ENCODE assay signal across 5 worm cellular contexts in the genomic region with DNA sequence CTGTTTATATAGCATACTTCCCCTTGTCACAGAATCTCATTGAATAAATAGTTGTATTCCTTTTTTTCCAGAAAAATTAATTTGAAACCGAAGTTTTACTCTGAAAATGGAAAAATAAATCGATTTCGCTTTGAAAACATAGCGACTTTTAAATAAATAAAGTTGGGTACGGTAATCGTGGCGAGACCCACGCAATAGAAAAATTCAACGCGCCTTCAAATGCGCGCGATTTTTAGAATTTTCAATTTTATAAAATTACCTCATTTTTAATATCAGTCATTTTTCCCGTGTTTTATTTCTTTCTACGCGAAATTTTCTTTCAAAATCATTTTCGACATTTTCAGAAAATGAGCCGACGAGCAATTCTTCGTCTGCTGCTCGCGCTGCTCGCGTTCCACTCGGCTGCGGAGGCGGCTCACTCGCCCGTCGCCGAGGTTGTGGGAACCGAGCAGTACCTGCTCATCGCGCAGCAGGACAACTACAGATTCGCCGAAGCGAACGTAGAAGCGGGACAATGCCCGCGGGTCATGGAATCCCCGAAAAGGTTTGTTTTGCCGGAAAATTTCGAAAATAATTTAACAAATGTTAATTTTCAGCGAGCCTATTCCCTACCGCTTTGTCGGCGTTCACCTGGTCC.
TF ChIP-seq lines count a peak whose summit lies in the region.

F13D12.5 (plus strand) TSS at position 345 of the 637 bp plus-strand sequence.

TF ChIP-seq in whole organism, L1 larva, 84 proteins besides CTCF, POLR2A, EP300 and RAD21:
- TF ChIP-seq ceh-88 (GFP tag; IDR thresholded peaks at IDR 0.05; lab: Robert Waterston, UW) (no peak), nhr-71 (tag; optimal IDR thresholded peaks at IDR 0.05; lab: Kevin White, UChicago) (peak; percentile 30)

TF ChIP-seq in whole organism, L2 larva, 48 proteins besides CTCF, POLR2A, EP300 and RAD21:
- TF ChIP-seq peb-1 (tag; optimal IDR thresholded peaks at IDR 0.05; lab: Kevin White, UChicago) (no peak), nhr-25 (tag; optimal IDR thresholded peaks at IDR 0.05; lab: Kevin White, UChicago) (no peak), ztf-4 (tag; optimal IDR thresholded peaks at IDR 0.05; lab: Kevin White, UChicago) (peak; percentile 38), aly-2 (tag; optimal IDR thresholded peaks at IDR 0.05; lab: Kevin White, UChicago) (no peak), lin-39 (tag; optimal IDR thresholded peaks at IDR 0.05; lab: Kevin White, UChicago) (no peak), elt-1 (tag; optimal IDR thresholded peaks at IDR 0.05; lab: Kevin White, UChicago) (no peak)

TF ChIP-seq in whole organism, L4 larva, 104 proteins besides CTCF, POLR2A, EP300 and RAD21 (continues in another document):
- TF ChIP-seq madf-5 (GFP tag; IDR thresholded peaks at IDR 0.05; lab: Robert Waterston, UW): no peak
- TF ChIP-seq tra-1 (GFP tag; IDR thresholded peaks at IDR 0.05; lab: Robert Waterston, UW): 0 out of 2 replicates have a peak, but pooled peaks have one; percentile 11
- TF ChIP-seq egl-43 (GFP tag; IDR thresholded peaks at IDR 0.05; lab: Robert Waterston, UW): 0 out of 2 replicates have a peak, but pooled peaks have one; percentile 46
- TF ChIP-seq dmd-8 (GFP tag; IDR thresholded peaks at IDR 0.05; lab: Robert Waterston, UW): no peak
- no peak for TF ChIP-seq lir-3 (tag; optimal IDR thresholded peaks at IDR 0.05; lab: Kevin White, UChicago)
- no peak for TF ChIP-seq D1046.2 (GFP tag; IDR thresholded peaks at IDR 0.05; lab: Robert Waterston, UW)
- no peak for TF ChIP-seq dpl-1 (GFP tag; optimal IDR thresholded peaks at IDR 0.05; lab: Kevin White, UChicago)
- 0 out of 2 replicates have a peak, but pooled peaks have one; percentile 40 for TF ChIP-seq zfp-3 (GFP tag; conservative IDR thresholded peaks at IDR 0.05; lab: Robert Waterston, UW)
- peak; percentile 40; the same call in 1 of the 2 replicates for TF ChIP-seq lin-38 (GFP tag; IDR thresholded peaks at IDR 0.05; lab: Robert Waterston, UW)
- peak in 1 of 2 experiments; percentile 51 for TF ChIP-seq lsy-2 (tag; optimal IDR thresholded peaks at IDR 0.05; lab: Kevin White, UChicago)
- no peak for TF ChIP-seq aly-2 (tag; optimal IDR thresholded peaks at IDR 0.05; lab: Kevin White, UChicago)
- TF ChIP-seq ztf-7 (tag; optimal IDR thresholded peaks at IDR 0.05; lab: Kevin White, UChicago): no peak
- TF ChIP-seq hlh-30 (tag; optimal IDR thresholded peaks at IDR 0.05; lab: Kevin White, UChicago; ENCODE audit: insufficient read depth): no peak
- no peak for TF ChIP-seq tag-97 (GFP tag; IDR thresholded peaks at IDR 0.05; lab: Robert Waterston, UW)
- no peak for TF ChIP-seq Y5F2A.4 (GFP tag; optimal IDR thresholded peaks at IDR 0.05; lab: Kevin White, UChicago)
- peak; percentile 10 for TF ChIP-seq rbr-2 (tag; optimal IDR thresholded peaks at IDR 0.05; lab: Kevin White, UChicago)
- TF ChIP-seq ama-1 (optimal IDR thresholded peaks at IDR 0.05; lab: Kevin White, UChicago): no peak
- TF ChIP-seq dve-1 (tag; optimal IDR thresholded peaks at IDR 0.05; lab: Kevin White, UChicago; ENCODE audit: insufficient read depth): no peak
- no peak for TF ChIP-seq F44E2.7 (GFP tag; IDR thresholded peaks at IDR 0.05; lab: Robert Waterston, UW)
- TF ChIP-seq Y48G9A.11 (GFP tag; IDR thresholded peaks at IDR 0.05; lab: Robert Waterston, UW): peak; percentile 71; the same call in 1 of the 2 replicates
- TF ChIP-seq aha-1 (tag; lab: Kevin White, UChicago): peak; percentile 41
- TF ChIP-seq lin-13 (GFP tag; optimal IDR thresholded peaks at IDR 0.05; lab: Kevin White, UChicago): no peak
- no peak for TF ChIP-seq unc-39 (tag; optimal IDR thresholded peaks at IDR 0.05; lab: Kevin White, UChicago)
- TF ChIP-seq lin-39 (tag; optimal IDR thresholded peaks at IDR 0.05; lab: Kevin White, UChicago): no peak
- TF ChIP-seq zfp-2 (tag; optimal IDR thresholded peaks at IDR 0.05; lab: Kevin White, UChicago): no peak

TF ChIP-seq in whole organism, early embryonic, 17 proteins besides CTCF, POLR2A, EP300 and RAD21:
- TF ChIP-seq ets-7 (tag; optimal IDR thresholded peaks at IDR 0.05; lab: Kevin White, UChicago) (no peak), hnd-1 (tag; optimal IDR thresholded peaks at IDR 0.05; lab: Kevin White, UChicago) (no peak), hmbx-1 (tag; optimal IDR thresholded peaks at IDR 0.05; lab: Kevin White, UChicago) (no peak), tra-4 (tag; optimal IDR thresholded peaks at IDR 0.05; lab: Kevin White, UChicago) (peak; percentile 1)

TF ChIP-seq in whole organism, young adult, 124 proteins besides CTCF, POLR2A, EP300 and RAD21 (continues in another document):
- TF ChIP-seq efl-1 (GFP tag; optimal IDR thresholded peaks at IDR 0.05; lab: Kevin White, UChicago) (peak; percentile 88), akir-1 (GFP tag; optimal IDR thresholded peaks at IDR 0.05; lab: Kevin White, UChicago) (no peak), snpc-4 (GFP tag; optimal IDR thresholded peaks at IDR 0.05; lab: Kevin White, UChicago) (no peak), snpc-4 (tag; optimal IDR thresholded peaks at IDR 0.05; lab: Kevin White, UChicago) (peak in 1 of 4 experiments; percentile 1), snpc-1.1 (tag; optimal IDR thresholded peaks at IDR 0.05; lab: Kevin White, UChicago; ENCODE audit: insufficient read depth) (peak; percentile 38), mes-4 (tag; optimal IDR thresholded peaks at IDR 0.05; lab: Kevin White, UChicago) (no peak), F33H1.4 (GFP tag; IDR thresholded peaks at IDR 0.05; lab: Robert Waterston, UW) (peak; percentile 95), athp-1 (tag; optimal IDR thresholded peaks at IDR 0.05; lab: Kevin White, UChicago) (peak; percentile 32), F10E7.11 (tag; optimal IDR thresholded peaks at IDR 0.05; lab: Kevin White, UChicago) (no peak), attf-5 (GFP tag; optimal IDR thresholded peaks at IDR 0.05; lab: Kevin White, UChicago) (peak; percentile 7), K12H6.12 (tag; optimal IDR thresholded peaks at IDR 0.05; lab: Kevin White, UChicago) (no peak), lin-26 (GFP tag; IDR thresholded peaks at IDR 0.05; lab: Robert Waterston, UW) (0 out of 2 replicates have a peak, but pooled peaks have one; percentile 60), T07F8.4 (tag; optimal IDR thresholded peaks at IDR 0.05; lab: Kevin White, UChicago) (no peak), attf-3 (GFP tag; conservative IDR thresholded peaks at IDR 0.05; lab: Robert Waterston, UW) (peak; percentile 51), Y56A3A.18 (GFP tag; IDR thresholded peaks at IDR 0.05; lab: Robert Waterston, UW) (0 out of 2 replicates have a peak, but pooled peaks have one; percentile 40), mel-28 (tag; optimal IDR thresholded peaks at IDR 0.05; lab: Kevin White, UChicago; ENCODE audit: borderline replicate concordance) (no peak), sptf-2 (GFP tag; optimal IDR thresholded peaks at IDR 0.05; lab: Kevin White, UChicago) (no peak), lsy-27 (tag; optimal IDR thresholded peaks at IDR 0.05; lab: Kevin White, UChicago; ENCODE audit: borderline replicate concordance, insufficient read depth) (no peak), ekl-4 (GFP tag; IDR thresholded peaks at IDR 0.05; lab: Robert Waterston, UW) (no peak), ztf-28 (GFP tag; IDR thresholded peaks at IDR 0.05; lab: Robert Waterston, UW) (no peak), xnd-1 (tag; optimal IDR thresholded peaks at IDR 0.05; lab: Kevin White, UChicago) (peak; percentile 82), hmg-1.2 (GFP tag; IDR thresholded peaks at IDR 0.05; lab: Robert Waterston, UW) (peak; percentile 18; the same call in 1 of the 2 replicates), egrh-3 (GFP tag; IDR thresholded peaks at IDR 0.05; lab: Robert Waterston, UW) (peak; percentile 86), lin-35 (GFP tag; optimal IDR thresholded peaks at IDR 0.05; lab: Kevin White, UChicago) (peak in 2 of 3 experiments; percentile 5 to 52), nfyb-1 (GFP tag; IDR thresholded peaks at IDR 0.05; lab: Robert Waterston, UW) (no peak), egl-44 (GFP tag; IDR thresholded peaks at IDR 0.05; lab: Robert Waterston, UW) (no peak), B0035.1 (tag; optimal IDR thresholded peaks at IDR 0.05; lab: Kevin White, UChicago) (no peak), ceh-91 (GFP tag; IDR thresholded peaks at IDR 0.05; lab: Robert Waterston, UW) (peak; percentile 88), atf-7 (tag; optimal IDR thresholded peaks at IDR 0.05; lab: Kevin White, UChicago) (no peak), lin-54 (GFP tag; optimal IDR thresholded peaks at IDR 0.05; lab: Kevin White, UChicago) (peak; percentile 84), tlf-1 (GFP tag; optimal IDR thresholded peaks at IDR 0.05; lab: Kevin White, UChicago) (no peak), lin-40 (tag; optimal IDR thresholded peaks at IDR 0.05; lab: Kevin White, UChicago) (no peak), T26A5.8 (tag; optimal IDR thresholded peaks at IDR 0.05; lab: Kevin White, UChicago) (no peak), Y79H2A.3 (GFP tag; conservative IDR thresholded peaks at IDR 0.05; lab: Robert Waterston, UW) (no peak), B0019.2 (GFP tag; conservative IDR thresholded peaks at IDR 0.05; lab: Robert Waterston, UW) (peak; percentile 35; the same call in 1 of the 2 replicates), D2030.7 (GFP tag; IDR thresholded peaks at IDR 0.05; lab: Robert Waterston, UW) (peak; percentile 86), lsl-1 (GFP tag; optimal IDR thresholded peaks at IDR 0.05; lab: Kevin White, UChicago) (peak; percentile 94), C17E4.6 (GFP tag; IDR thresholded peaks at IDR 0.05; lab: Robert Waterston, UW) (0 out of 2 replicates have a peak, but pooled peaks have one; percentile 9), hsf-1 (GFP tag; IDR thresholded peaks at IDR 0.05; lab: Robert Waterston, UW) (peak; percentile 61; the same call in 1 of the 2 replicates), dox-1 (GFP tag; IDR thresholded peaks at IDR 0.05; lab: Robert Waterston, UW) (peak; percentile 43), hmg-20 (GFP tag; IDR thresholded peaks at IDR 0.05; lab: Robert Waterston, UW) (no peak), cebp-1 (GFP tag; IDR thresholded peaks at IDR 0.05; lab: Robert Waterston, UW) (no peak), cebp-1 (tag; optimal IDR thresholded peaks at IDR 0.05; lab: Kevin White, UChicago) (peak; percentile 14), unc-130 (GFP tag; optimal IDR thresholded peaks at IDR 0.05; lab: Kevin White, UChicago) (peak; percentile 37), somi-1 (GFP tag; optimal IDR thresholded peaks at IDR 0.05; lab: Kevin White, UChicago) (no peak), zfh-2 (GFP tag; conservative IDR thresholded peaks at IDR 0.05; lab: Robert Waterston, UW) (peak; percentile 87), hrde-1 (tag; optimal IDR thresholded peaks at IDR 0.05; lab: Kevin White, UChicago; ENCODE audit: borderline replicate concordance) (no peak), ceh-79 (tag; optimal IDR thresholded peaks at IDR 0.05; lab: Kevin White, UChicago) (no peak), F57A8.1 (GFP tag; optimal IDR thresholded peaks at IDR 0.05; lab: Kevin White, UChicago) (no peak)
